Worm (Caenorhabditis elegans): ENCODE results near the gene nhr-209.

nhr-209 gene

ce11 chrV:12100794-12101343 is 2.9 kb downstream of the nhr-209 start, which contains the start of gene nhr-154 (continued):
- no peak for TF ChIP-seq nhr-25 (tag; optimal IDR thresholded peaks at IDR 0.05; ENCODE audit: borderline replicate concordance, insufficient read depth)
- TF ChIP-seq set-16 (GFP tag; IDR thresholded peaks at IDR 0.05): no peak
- TF ChIP-seq sdz-12 (GFP tag; optimal IDR thresholded peaks at IDR 0.05): no peak
- peak; percentile 52; the same call in 1 of the 2 replicates for TF ChIP-seq hmg-1.1 (GFP tag; IDR thresholded peaks at IDR 0.05)
- TF ChIP-seq daf-16 (GFP tag; optimal IDR thresholded peaks at IDR 0.05): no peak
- peak; percentile 33 for TF ChIP-seq daf-16 (tag; optimal IDR thresholded peaks at IDR 0.05)
- no peak for TF ChIP-seq ZK337.2 (GFP tag; IDR thresholded peaks at IDR 0.05)
- TF ChIP-seq gei-8 (GFP tag; optimal IDR thresholded peaks at IDR 0.05): no peak
- peak; percentile 39 for TF ChIP-seq nhr-28 (tag; optimal IDR thresholded peaks at IDR 0.05)
- TF ChIP-seq lsy-2 (tag; optimal IDR thresholded peaks at IDR 0.05): peak in 1 of 2 experiments; percentile 49
- no peak for TF ChIP-seq F10B5.3 (tag; optimal IDR thresholded peaks at IDR 0.05)
- peak; percentile 6; the same call in 1 of the 2 replicates for TF ChIP-seq dmd-6 (GFP tag; IDR thresholded peaks at IDR 0.05)
- no peak for TF ChIP-seq egl-43 (GFP tag; IDR thresholded peaks at IDR 0.05)
- no peak for TF ChIP-seq hlh-11 (tag; optimal IDR thresholded peaks at IDR 0.05)
- TF ChIP-seq vab-7 (GFP tag; IDR thresholded peaks at IDR 0.05): no peak
- TF ChIP-seq dmd-8 (GFP tag; IDR thresholded peaks at IDR 0.05): no peak
- TF ChIP-seq hif-1 (tag; optimal IDR thresholded peaks at IDR 0.05): peak in 1 of 2 experiments; percentile 62
- no peak for TF ChIP-seq nhr-76 (tag; optimal IDR thresholded peaks at IDR 0.05)

DNA sequence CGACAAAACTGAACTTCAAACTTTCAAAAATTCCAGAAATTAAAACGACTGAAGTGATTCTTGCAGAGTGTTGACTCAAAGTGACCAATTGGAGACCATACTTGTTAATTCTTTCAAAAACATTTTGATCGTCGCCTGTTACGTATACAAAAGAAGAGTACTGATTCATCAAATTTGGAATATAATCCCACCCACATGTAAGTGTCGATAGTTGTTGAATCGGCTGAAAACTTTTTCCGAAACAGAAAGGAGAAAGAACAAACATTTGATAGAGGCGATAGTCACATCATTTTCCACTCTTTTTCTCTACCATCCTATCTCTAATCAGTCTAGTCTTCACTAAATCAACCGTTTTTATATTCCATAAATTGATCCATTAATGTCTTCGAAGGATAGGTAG is 6.0 kb downstream of the nhr-209 start, which contains the start of gene nhr-153:
TSS of gene nhr-153 (plus strand) at position 301 of the 400 bp plus-strand sequence.
- TF ChIP-seq Y75B8A.6 (GFP tag; IDR thresholded peaks at IDR 0.05) (no peak), nhr-28 (tag; optimal IDR thresholded peaks at IDR 0.05) (peak; percentile 19), lin-39 (tag; optimal IDR thresholded peaks at IDR 0.05) (no peak), zfp-2 (tag; optimal IDR thresholded peaks at IDR 0.05) (no peak), lsy-2 (tag; optimal IDR thresholded peaks at IDR 0.05) (no peak), aha-1 (tag) (peak; percentile 67)

DNA sequence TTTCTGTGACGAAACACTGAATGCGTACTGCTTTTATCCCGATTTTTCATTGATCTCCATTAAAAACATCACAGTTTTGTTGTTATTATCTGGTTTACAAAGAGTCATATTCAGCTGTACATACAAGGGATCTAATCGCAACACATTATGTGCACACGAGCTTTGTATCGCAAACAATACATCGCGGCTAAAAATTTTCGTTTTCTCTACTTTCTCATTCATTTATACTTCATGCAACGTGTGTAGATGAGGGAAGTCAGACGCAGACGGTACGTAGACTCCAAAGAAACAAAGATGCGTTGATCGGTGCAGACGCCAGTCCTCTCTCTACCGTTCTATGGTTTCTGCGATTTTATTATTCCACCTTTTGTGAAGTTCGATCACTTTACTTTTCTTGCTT is 8.9 kb downstream of the nhr-209 start, which contains the start of gene nhr-136:
TSS of gene nhr-136 (plus strand) at position 301 of the 400 bp plus-strand sequence.
- TF ChIP-seq vab-7 (GFP tag; IDR thresholded peaks at IDR 0.05) (no peak), dve-1 (tag; optimal IDR thresholded peaks at IDR 0.05; ENCODE audit: insufficient read depth) (peak; percentile 26), daf-16 (GFP tag; optimal IDR thresholded peaks at IDR 0.05) (no peak), daf-16 (tag; optimal IDR thresholded peaks at IDR 0.05) (peak; percentile 5), nhr-28 (tag; optimal IDR thresholded peaks at IDR 0.05) (peak; percentile 42), mxl-3 (GFP tag; optimal IDR thresholded peaks at IDR 0.05) (peak; percentile 39)

- TF ChIP-seq aha-1 (tag) (peak; percentile 23), nhr-111 (GFP tag; optimal IDR thresholded peaks at IDR 0.05) (no peak), nhr-76 (tag; optimal IDR thresholded peaks at IDR 0.05) (no peak), rbr-2 (tag; optimal IDR thresholded peaks at IDR 0.05) (no peak), nhr-11 (tag; optimal IDR thresholded peaks at IDR 0.05) (no peak), dpl-1 (GFP tag; optimal IDR thresholded peaks at IDR 0.05) (peak; percentile 11), nhr-28 (tag; optimal IDR thresholded peaks at IDR 0.05) (peak; percentile 46), hlh-30 (tag; optimal IDR thresholded peaks at IDR 0.05; ENCODE audit: insufficient read depth) (peak; percentile 56), mes-2 (tag; optimal IDR thresholded peaks at IDR 0.05; ENCODE audit: poor library complexity, severe bottlenecking) (peak; percentile 19), snpc-4 (tag; optimal IDR thresholded peaks at IDR 0.05) (no peak), nhr-6 (tag; optimal IDR thresholded peaks at IDR 0.05) (peak; percentile 53)
Observed at ce11 chrV:12111452-12111851, 13.5 kb downstream of the nhr-209 start, which contains the start of gene lhpp-1. Gene lhpp-1 (minus strand): TSS chrV:12111805.

ce11 chrV:12113726-12114125 is 15.8 kb downstream of the nhr-209 start:
- TF ChIP-seq F44E2.7 (GFP tag; IDR thresholded peaks at IDR 0.05) (no peak), pqm-1 (tag; optimal IDR thresholded peaks at IDR 0.05) (peak; percentile 85), aly-2 (tag; optimal IDR thresholded peaks at IDR 0.05) (no peak), ceh-20 (GFP tag; IDR thresholded peaks at IDR 0.05) (no peak), hmg-1.1 (GFP tag; IDR thresholded peaks at IDR 0.05) (no peak), dmd-8 (GFP tag; IDR thresholded peaks at IDR 0.05) (no peak), zfp-2 (tag; optimal IDR thresholded peaks at IDR 0.05) (no peak), ceh-32 (tag; optimal IDR thresholded peaks at IDR 0.05; ENCODE audit: poor library complexity) (no peak), nhr-77 (tag; optimal IDR thresholded peaks at IDR 0.05) (peak; percentile 3), ztf-7 (tag; optimal IDR thresholded peaks at IDR 0.05) (no peak), mdl-1 (tag; optimal IDR thresholded peaks at IDR 0.05) (peak in 1 of 2 experiments; percentile 13), nhr-11 (tag; optimal IDR thresholded peaks at IDR 0.05) (no peak), lim-7 (GFP tag; IDR thresholded peaks at IDR 0.05) (no peak), hlh-30 (tag; optimal IDR thresholded peaks at IDR 0.05; ENCODE audit: insufficient read depth) (no peak), F37D6.2 (tag; optimal IDR thresholded peaks at IDR 0.05) (no peak), Y75B8A.6 (GFP tag; IDR thresholded peaks at IDR 0.05) (no peak), ama-1 (optimal IDR thresholded peaks at IDR 0.05) (no peak)

Data from whole organism, L4 larva.